Fruit fly (Drosophila melanogaster) whole organism, embryonic: ENCODE results near the gene CG43897.

Experiments
- Ada2b ChIP-seq: fragments of 200-800 bp; sonication (Bioruptor generic); IDR thresholded peaks from 2 replicates; pipeline ENCODE4 v1.3.6; 2022; ENCODE audit warnings: missing biosample characterization, missing genetic modification characterization
- Aef1 ChIP-seq: fragments of 200-800 bp; sonication (Bioruptor generic); IDR thresholded peaks from 3 replicates; pipeline ENCODE4 v1.3.6; 2022; ENCODE audit warnings: missing biosample characterization, missing genetic modification characterization
- Bdp1 ChIP-seq: fragments of 200-800 bp; sonication (Bioruptor generic); optimal IDR thresholded peaks from 3 replicates; lab custom pipeline; 2016; ENCODE audit warnings: missing biosample characterization, missing genetic modification characterization
- CG10543 ChIP-seq: fragments of 200-800 bp; sonication (Bioruptor generic); optimal IDR thresholded peaks from 3 replicates; lab custom pipeline; 2017; ENCODE audit warnings: missing biosample characterization, mild to moderate bottlenecking, missing genetic modification characterization, moderate library complexity
- CG10979 ChIP-seq: fragments of 200-800 bp; sonication (Bioruptor generic); optimal IDR thresholded peaks from 2 replicates; lab custom pipeline; 2018; ENCODE audit warnings: missing biosample characterization, mild to moderate bottlenecking, missing genetic modification characterization, moderate library complexity
- CG11504 ChIP-seq: fragments of 200-800 bp; sonication (Bioruptor generic); optimal IDR thresholded peaks from 3 replicates; lab custom pipeline; 2019; ENCODE audit warnings: missing biosample characterization, mild to moderate bottlenecking, missing genetic modification characterization, moderate library complexity
- CG11695 ChIP-seq: fragments of 200-800 bp; sonication (Bioruptor generic); IDR thresholded peaks from 3 replicates; pipeline ENCODE4 v1.3.6; 2022; ENCODE audit warnings: missing biosample characterization, missing genetic modification characterization
- CG1233 ChIP-seq: fragments of 200-800 bp; sonication (Bioruptor generic); optimal IDR thresholded peaks from 4 replicates; lab custom pipeline; 2018; ENCODE audit warnings: missing biosample characterization, mild to moderate bottlenecking, missing genetic modification characterization
- CG17829 ChIP-seq: fragments of 200-800 bp; optimal IDR thresholded peaks from 2 replicates; lab custom pipeline; 2019; ENCODE audit warnings: missing biosample characterization, mild to moderate bottlenecking, missing genetic modification characterization, moderate library complexity
- CG2199 ChIP-seq: fragments of 200-800 bp; sonication (Bioruptor generic); IDR thresholded peaks from 3 replicates; pipeline ENCODE4 v1.3.6; 2022; ENCODE audit warnings: missing biosample characterization, missing genetic modification characterization
- CG2889 ChIP-seq: fragments of 200-800 bp; sonication (Bioruptor generic); IDR thresholded peaks from 3 replicates; pipeline ENCODE4 v1.3.6; 2022; ENCODE audit warnings: missing biosample characterization, missing genetic modification characterization
- CG42726 ChIP-seq: fragments of 200-800 bp; sonication (Bioruptor generic); IDR thresholded peaks from 2 replicates; pipeline ENCODE4 v1.3.6; 2022; ENCODE audit warnings: missing biosample characterization, missing genetic modification characterization; ENCODE audit not compliant: partially characterized antibody
- CG4730 ChIP-seq: fragments of 200-800 bp; sonication (Bioruptor generic); IDR thresholded peaks from 2 replicates; pipeline ENCODE4 v1.3.6; 2022; ENCODE audit warnings: missing biosample characterization, missing genetic modification characterization
- CG6813 ChIP-seq: fragments of 200-800 bp; sonication (Bioruptor generic); optimal IDR thresholded peaks from 2 replicates; lab custom pipeline; 2017; ENCODE audit warnings: missing biosample characterization, missing genetic modification characterization, mild to moderate bottlenecking, moderate library complexity, missing genetic modification reagents
- CG7839 ChIP-seq: fragments of 200-800 bp; sonication (Bioruptor generic); optimal IDR thresholded peaks from 3 replicates; lab custom pipeline; 2018; ENCODE audit warnings: missing biosample characterization, mild to moderate bottlenecking, missing genetic modification characterization, moderate library complexity
- CG8765 ChIP-seq: fragments of 200-800 bp; sonication (Bioruptor generic); IDR thresholded peaks from 2 replicates; pipeline ENCODE4 v1.3.6; 2022; ENCODE audit warnings: missing biosample characterization, missing genetic modification characterization
- E2f1 ChIP-seq: fragments of 200-800 bp; sonication (Bioruptor generic); IDR thresholded peaks from 2 replicates; pipeline ENCODE4 v1.3.6; 2022; ENCODE audit warnings: missing biosample characterization, missing genetic modification characterization
- Ets65A ChIP-seq: fragments of 200-800 bp; sonication (Bioruptor generic); peaks from one replicate; lab custom pipeline; 2016; ENCODE audit warnings: missing biosample characterization, missing genetic modification characterization
- H2.0 ChIP-seq: fragments of 200-800 bp; sonication (Bioruptor generic); IDR thresholded peaks from 2 replicates; pipeline ENCODE4 v1.3.6; 2022; ENCODE audit warnings: missing biosample characterization, missing genetic modification characterization
- HLH54F ChIP-seq: fragments of 200-800 bp; sonication (Bioruptor generic); optimal IDR thresholded peaks from 3 replicates; lab custom pipeline; 2016; ENCODE audit warnings: missing biosample characterization, missing genetic modification characterization
- Hr78 ChIP-seq, 2 experiments: fragments of 200-800 bp in 1 of 2; fragments of >200 bp in 1 of 2; sonication (Bioruptor generic) in 1 of 2; optimal IDR thresholded peaks; 2 replicates each; lab custom pipeline; 2017 to 2019; ENCODE audit warnings: missing biosample characterization in 2 of 2, missing genetic modification characterization in 2 of 2, mild to moderate bottlenecking in 1 of 2, moderate library complexity in 1 of 2
- Kr ChIP-seq: fragments of 200-800 bp; sonication (Bioruptor generic); optimal IDR thresholded peaks from 2 replicates; lab custom pipeline; 2017; ENCODE audit warnings: missing biosample characterization, mild to moderate bottlenecking, missing genetic modification characterization
- MBD-R2 ChIP-seq: fragments of 200-800 bp; sonication (Bioruptor generic); IDR thresholded peaks from 2 replicates; pipeline ENCODE4 v1.3.6; 2022; ENCODE audit warnings: missing biosample characterization, missing genetic modification characterization
- Med ChIP-seq: fragments of 200-800 bp; sonication (Bioruptor generic); peaks from one replicate; lab custom pipeline; 2016; ENCODE audit warnings: missing biosample characterization, missing genetic modification characterization, mild to moderate bottlenecking, inconsistent platforms, moderate library complexity
- Ravus ChIP-seq: fragments of 200-800 bp; sonication (Bioruptor generic); IDR thresholded peaks from 2 replicates; pipeline ENCODE4 v1.3.6; 2022; ENCODE audit warnings: missing biosample characterization, missing genetic modification characterization
- Sox102F ChIP-seq: fragments of 200-800 bp; sonication (Bioruptor generic); optimal IDR thresholded peaks from 2 replicates; lab custom pipeline; 2018; ENCODE audit warnings: missing biosample characterization, mild to moderate bottlenecking, missing genetic modification characterization, moderate library complexity
- Vsx1 ChIP-seq: fragments of 200-800 bp; sonication (Bioruptor generic); optimal IDR thresholded peaks from 2 replicates; lab custom pipeline; 2017; ENCODE audit warnings: missing biosample characterization, mild to moderate bottlenecking, missing genetic modification characterization, missing genetic modification reagents
- bowl ChIP-seq: fragments of 200-800 bp; sonication (Bioruptor generic); IDR thresholded peaks from 2 replicates; pipeline ENCODE4 v1.3.6; 2022; ENCODE audit warnings: missing biosample characterization, missing genetic modification characterization
- bsh ChIP-seq, 2 experiments: fragments of 200-800 bp; sonication (Bioruptor generic); optimal IDR thresholded peaks; 2 replicates each; lab custom pipeline; 2017 to 2018; ENCODE audit warnings: mild to moderate bottlenecking in 2 of 2, missing biosample characterization in 2 of 2, missing genetic modification characterization in 2 of 2, moderate library complexity in 1 of 2
- chinmo ChIP-seq: fragments of 200-800 bp; sonication (Bioruptor generic); IDR thresholded peaks from 4 replicates; pipeline ENCODE4 v1.3.6; 2022; ENCODE audit warnings: missing biosample characterization, missing genetic modification characterization; ENCODE audit not compliant: partially characterized antibody
- crol ChIP-seq: fragments of 200-800 bp; sonication (Bioruptor generic); IDR thresholded peaks from 2 replicates; pipeline ENCODE4 v1.3.6; 2022; ENCODE audit warnings: missing biosample characterization, missing genetic modification characterization
- dpn ChIP-seq, 2 experiments: fragments of 200-800 bp; sonication (Bioruptor generic); optimal IDR thresholded peaks; 3 replicates each; lab custom pipeline; 2016; ENCODE audit warnings: missing biosample characterization in 2 of 2, missing genetic modification characterization in 2 of 2
- ems ChIP-seq: fragments of 200-800 bp; sonication (Bioruptor generic); optimal IDR thresholded peaks from 3 replicates; lab custom pipeline; 2016; ENCODE audit warnings: missing biosample characterization, missing genetic modification characterization
- esg ChIP-seq: fragments of 200-800 bp; sonication (Bioruptor generic); conservative IDR thresholded peaks from 2 replicates; pipeline ENCODE4 v1.3.6; 2022; ENCODE audit warnings: missing biosample characterization, missing genetic modification characterization
- eve ChIP-seq, 2 experiments: fragments of >200 bp; optimal IDR thresholded peaks; 2 replicates each; lab custom pipeline; 2017; ENCODE audit warnings: missing biosample characterization in 2 of 2, missing genetic modification characterization in 2 of 2
- eyg ChIP-seq: fragments of 200-800 bp; sonication (Bioruptor generic); optimal IDR thresholded peaks from 3 replicates; lab custom pipeline; 2016; ENCODE audit warnings: missing biosample characterization, missing genetic modification characterization
- gem ChIP-seq: fragments of 200-800 bp; sonication (Bioruptor generic); optimal IDR thresholded peaks from 2 replicates; lab custom pipeline; 2019; ENCODE audit warnings: missing biosample characterization, mild to moderate bottlenecking, missing genetic modification characterization, moderate library complexity
- hkb ChIP-seq, 2 experiments: fragments of 200-800 bp in 1 of 2; fragments of >200 bp in 1 of 2; sonication (Bioruptor generic) in 1 of 2; IDR thresholded peaks in 1 of 2; optimal IDR thresholded peaks in 1 of 2; 2 replicates each; pipeline versions ENCODE4 v1.3.6 to Lab custom; 2017 to 2022; ENCODE audit warnings: missing biosample characterization in 1 of 2, missing genetic modification characterization in 1 of 2
- nom ChIP-seq: fragments of 200-800 bp; sonication (Bioruptor generic); optimal IDR thresholded peaks from 2 replicates; lab custom pipeline; 2017; ENCODE audit warnings: missing biosample characterization, missing genetic modification characterization, mild to moderate bottlenecking, moderate library complexity, missing genetic modification reagents
- oc ChIP-seq: fragments of 200-800 bp; sonication (Bioruptor generic); optimal IDR thresholded peaks from 2 replicates; lab custom pipeline; 2018; ENCODE audit warnings: missing biosample characterization, mild to moderate bottlenecking, missing genetic modification characterization, moderate library complexity
- org-1 ChIP-seq: fragments of 200-800 bp; sonication (Bioruptor generic); optimal IDR thresholded peaks from 2 replicates; lab custom pipeline; 2017; ENCODE audit warnings: missing biosample characterization, missing genetic modification characterization
- phol ChIP-seq: fragments of 200-800 bp; sonication (Bioruptor generic); optimal IDR thresholded peaks from 3 replicates; lab custom pipeline; 2018; ENCODE audit warnings: missing biosample characterization, mild to moderate bottlenecking, missing genetic modification characterization, moderate library complexity
- pros ChIP-seq: fragments of 200-800 bp; sonication (Bioruptor generic); optimal IDR thresholded peaks from 3 replicates; lab custom pipeline; 2019; ENCODE audit warnings: missing biosample characterization, mild to moderate bottlenecking, missing genetic modification characterization, moderate library complexity
- sens ChIP-seq: fragments of 200-800 bp; sonication (Bioruptor generic); peaks from one replicate; lab custom pipeline; 2016; ENCODE audit warnings: missing biosample characterization, missing genetic modification characterization
- tap ChIP-seq: fragments of 200-800 bp; optimal IDR thresholded peaks from 3 replicates; lab custom pipeline; 2019; ENCODE audit warnings: missing biosample characterization, mild to moderate bottlenecking, missing genetic modification characterization, moderate library complexity

CG43897 gene

DNA sequence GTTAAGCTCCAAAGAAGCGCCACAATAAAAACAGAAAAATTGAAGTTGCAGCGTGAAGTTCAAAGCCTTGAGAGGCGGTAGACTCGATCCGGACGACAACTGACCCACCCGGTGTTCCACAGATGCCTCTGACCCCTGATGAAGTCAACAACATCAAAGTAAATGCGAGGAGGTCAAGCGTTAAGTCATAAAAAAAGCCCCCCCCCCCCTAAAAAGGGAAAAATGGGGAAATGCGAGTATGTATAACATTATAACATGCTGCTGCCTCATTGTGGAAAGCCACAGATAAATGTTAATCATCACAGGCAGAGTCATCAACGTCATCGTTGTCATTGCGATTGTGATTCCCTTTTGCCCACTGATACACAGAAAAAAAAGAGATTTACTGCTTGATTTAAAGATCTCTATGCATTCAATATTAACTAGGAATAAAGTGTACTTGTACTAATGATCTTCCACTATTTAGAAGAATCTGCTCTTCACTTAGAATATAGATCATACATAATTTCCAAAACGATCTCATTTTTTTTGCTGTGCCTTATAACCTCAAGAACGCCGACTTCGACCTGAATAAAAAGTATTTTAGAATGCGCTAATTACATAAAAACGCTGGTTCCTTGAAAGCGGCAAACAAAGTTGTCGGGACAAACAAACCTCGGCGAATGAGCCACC, 37.5 kb downstream of the CG43897 start:
- no peak for TF ChIP-seq CG10979 (tag; lab: Kevin White, UChicago)
- no peak for TF ChIP-seq bowl (GFP tag; lab: Robert Waterston, UW)
- TF ChIP-seq eyg (GFP tag; lab: Kevin White, UChicago) = no peak
- no peak for TF ChIP-seq Vsx1 (GFP tag; lab: Kevin White, UChicago)
- TF ChIP-seq crol = peak; percentile 52; the same call in 1 of the 2 replicates
- TF ChIP-seq Med (GFP tag; lab: Kevin White, UChicago) = peak; percentile 36
- TF ChIP-seq CG7839 (tag; lab: Kevin White, UChicago) = no peak
- peak; percentile 7 for TF ChIP-seq phol (tag; lab: Kevin White, UChicago)
- 0 out of 2 replicates have a peak, but pooled peaks have one; percentile 6 for TF ChIP-seq H2.0 (GFP tag; lab: Robert Waterston, UW)
- 0 out of 4 replicates have a peak, but pooled peaks have one; percentile 25 for TF ChIP-seq chinmo (GFP tag; lab: Robert Waterston, UW)
- TF ChIP-seq Aef1 = no peak
- TF ChIP-seq CG11504 (tag; lab: Kevin White, UChicago) = peak; percentile 9
- TF ChIP-seq esg (GFP tag; lab: Robert Waterston, UW) = no peak
- peak; percentile 12 for TF ChIP-seq gem (tag; lab: Kevin White, UChicago)
- TF ChIP-seq tap (tag; lab: Kevin White, UChicago) = no peak
- TF ChIP-seq Sox102F (GFP tag; lab: Kevin White, UChicago) = peak; percentile 17
- TF ChIP-seq HLH54F (GFP tag; lab: Kevin White, UChicago) = no peak
- TF ChIP-seq sens (GFP tag; lab: Kevin White, UChicago) = peak; percentile 80
- TF ChIP-seq bsh (GFP tag; optimal IDR thresholded peaks at IDR 0.05; lab: Kevin White, UChicago) = peak in 1 of 2 experiments; percentile 12
- TF ChIP-seq CG6813 (GFP tag; lab: Kevin White, UChicago) = no peak
- no peak for TF ChIP-seq ems
- TF ChIP-seq CG4730 (GFP tag; lab: Robert Waterston, UW) = no peak
- no peak for TF ChIP-seq CG1233 (GFP tag; lab: Kevin White, UChicago)
- no peak for TF ChIP-seq Ravus
- TF ChIP-seq Hr78 (GFP tag; optimal IDR thresholded peaks at IDR 0.05; lab: Kevin White, UChicago) = peak in 1 of 2 experiments; percentile 81
- no peak for TF ChIP-seq MBD-R2 (GFP tag; lab: Robert Waterston, UW)
- peak; percentile 2 for TF ChIP-seq pros (GFP tag; lab: Kevin White, UChicago)
- TF ChIP-seq CG8765 (GFP tag; lab: Robert Waterston, UW) = no peak

dm6 chr3L:9853140-9853746, 39.6 kb downstream of the CG43897 start:
- 0 out of 2 replicates have a peak, but pooled peaks have one; percentile 12 for TF ChIP-seq CG42726 (GFP tag; lab: Robert Waterston, UW)
- TF ChIP-seq CG10543 = no peak
- peak; percentile 47 for TF ChIP-seq Kr (GFP tag; lab: Kevin White, UChicago)
- peak; percentile 15 for TF ChIP-seq CG11504 (tag; lab: Kevin White, UChicago)
- TF ChIP-seq nom (GFP tag; lab: Kevin White, UChicago) = peak; percentile 46
- no peak for TF ChIP-seq org-1 (GFP tag; lab: Kevin White, UChicago)
- TF ChIP-seq hkb (optimal IDR thresholded peaks at IDR 0.05; lab: Kevin White, UChicago) = no peak
- TF ChIP-seq hkb (GFP tag; IDR thresholded peaks at IDR 0.05; lab: Robert Waterston, UW) = 0 out of 2 replicates have a peak, but pooled peaks have one; percentile 31
- 0 out of 2 replicates have a peak, but pooled peaks have one; percentile 15 for TF ChIP-seq Ada2b
- TF ChIP-seq Ets65A = peak; percentile 80
- TF ChIP-seq CG2199 (GFP tag; lab: Robert Waterston, UW) = 0 out of 3 replicates have a peak, but pooled peaks have one; percentile 28
- TF ChIP-seq Bdp1 (GFP tag; lab: Kevin White, UChicago) = no peak
- TF ChIP-seq CG11695 (GFP tag; lab: Robert Waterston, UW) = 0 out of 3 replicates have a peak, but pooled peaks have one; percentile 29
- peak; percentile 20 for TF ChIP-seq Med (GFP tag; lab: Kevin White, UChicago)
- no peak for TF ChIP-seq CG2889 (GFP tag; lab: Robert Waterston, UW)
- peak; percentile 43 for TF ChIP-seq oc (tag; lab: Kevin White, UChicago)
- TF ChIP-seq sens (GFP tag; lab: Kevin White, UChicago) = peak; percentile 4
- TF ChIP-seq eve (GFP tag; optimal IDR thresholded peaks at IDR 0.05; lab: Kevin White, UChicago) = peak in 1 of 2 experiments; percentile 71
- TF ChIP-seq E2f1 (GFP tag; lab: Robert Waterston, UW) = no peak
- TF ChIP-seq CG17829 (tag; lab: Kevin White, UChicago) = no peak
- TF ChIP-seq dpn (GFP tag; optimal IDR thresholded peaks at IDR 0.05; lab: Kevin White, UChicago) = no peak
